Worm (Caenorhabditis elegans) whole organism, late embryonic: ENCODE data around the gene dhs-19.

ENCODE experiments used
- C38D4.7 ChIP-seq: fragments of 200-800 bp; sonication (Bioruptor generic); optimal IDR thresholded peaks from 2 replicates; lab custom pipeline; 2018; ENCODE audit warnings: mild to moderate bottlenecking, missing genetic modification characterization, moderate library complexity, missing compliant biosample characterization
- F13H6.1 ChIP-seq: sonication (generic microtip); optimal IDR thresholded peaks from 2 replicates; lab custom pipeline; 2016; ENCODE audit warnings: missing genetic modification characterization, missing compliant biosample characterization
- Y22D7AL.16 ChIP-seq: sonication (generic microtip); optimal IDR thresholded peaks from 2 replicates; lab custom pipeline; 2016; ENCODE audit warnings: missing genetic modification characterization, missing compliant biosample characterization
- ahr-1 ChIP-seq: sonication (generic microtip); optimal IDR thresholded peaks from 2 replicates; lab custom pipeline; 2016; ENCODE audit warnings: missing genetic modification characterization, missing compliant biosample characterization
- ceh-18 ChIP-seq: sonication (generic microtip); optimal IDR thresholded peaks from 2 replicates; lab custom pipeline; 2016; ENCODE audit warnings: missing genetic modification characterization, missing compliant biosample characterization
- ceh-2 ChIP-seq: sonication (generic microtip); optimal IDR thresholded peaks from 2 replicates; lab custom pipeline; 2016; ENCODE audit warnings: missing genotype, missing genetic modification characterization, missing compliant biosample characterization
- ceh-22 ChIP-seq: sonication (generic microtip); optimal IDR thresholded peaks from 2 replicates; lab custom pipeline; 2017; ENCODE audit warnings: missing biosample characterization, missing genetic modification characterization
- ceh-24 ChIP-seq: sonication (generic microtip); optimal IDR thresholded peaks from 2 replicates; lab custom pipeline; 2016; ENCODE audit warnings: mild to moderate bottlenecking, missing genetic modification characterization, missing compliant biosample characterization
- ceh-30 ChIP-seq: fragments of 150-350 bp; optimal IDR thresholded peaks from 2 replicates; lab custom pipeline; 2014; ENCODE audit warnings: missing biosample characterization, missing genetic modification characterization
- ceh-6 ChIP-seq: fragments of 200-800 bp; sonication (Bioruptor generic); optimal IDR thresholded peaks from 2 replicates; lab custom pipeline; 2018; ENCODE audit warnings: mild to moderate bottlenecking, missing genetic modification characterization, missing compliant biosample characterization
- ceh-9 ChIP-seq: sonication (generic microtip); optimal IDR thresholded peaks from 2 replicates; lab custom pipeline; 2016; ENCODE audit warnings: mild to moderate bottlenecking, missing genetic modification characterization, inconsistent platforms, missing compliant biosample characterization
- che-1 ChIP-seq: sonication (generic microtip); optimal IDR thresholded peaks from 2 replicates; lab custom pipeline; 2016; ENCODE audit warnings: mild to moderate bottlenecking, missing genetic modification characterization, missing compliant biosample characterization
- dve-1 ChIP-seq: sonication (generic microtip); optimal IDR thresholded peaks from 2 replicates; lab custom pipeline; 2017; ENCODE audit warnings: antibody characterized with exemption, mild to moderate bottlenecking, missing genetic modification characterization, missing compliant biosample characterization
- elt-2 ChIP-seq: sonication (generic microtip); optimal IDR thresholded peaks from 2 replicates; lab custom pipeline; 2016; ENCODE audit warnings: missing genetic modification reagents, missing genetic modification characterization, missing compliant biosample characterization
- elt-4 ChIP-seq: sonication (generic microtip); optimal IDR thresholded peaks from 2 replicates; lab custom pipeline; 2016; ENCODE audit warnings: missing genetic modification characterization, missing compliant biosample characterization
- ets-4 ChIP-seq: sonication (generic microtip); optimal IDR thresholded peaks from 2 replicates; lab custom pipeline; 2016; ENCODE audit warnings: missing genetic modification characterization, missing compliant biosample characterization
- fax-1 ChIP-seq: sonication (generic microtip); optimal IDR thresholded peaks from 2 replicates; lab custom pipeline; 2016; ENCODE audit warnings: missing genotype, missing genetic modification characterization, missing compliant biosample characterization
- hlh-6 ChIP-seq: sonication (generic microtip); optimal IDR thresholded peaks from 2 replicates; lab custom pipeline; 2016; ENCODE audit warnings: missing genotype, missing genetic modification characterization, missing compliant biosample characterization
- hlh-8 ChIP-seq: sonication (generic microtip); optimal IDR thresholded peaks from 2 replicates; lab custom pipeline; 2016; ENCODE audit warnings: missing genotype, missing genetic modification characterization, missing compliant biosample characterization
- lin-11 ChIP-seq: fragments of 200-800 bp; sonication (Bioruptor generic); optimal IDR thresholded peaks from 2 replicates; lab custom pipeline; 2018; ENCODE audit warnings: mild to moderate bottlenecking, missing genetic modification characterization, missing compliant biosample characterization
- madf-2 ChIP-seq: sonication (generic microtip); optimal IDR thresholded peaks from 2 replicates; lab custom pipeline; 2017; ENCODE audit warnings: missing genetic modification characterization, missing compliant biosample characterization
- nfya-1 ChIP-seq: sonication (generic microtip); optimal IDR thresholded peaks from 2 replicates; lab custom pipeline; 2017; ENCODE audit warnings: missing genetic modification characterization, mild to moderate bottlenecking, missing compliant biosample characterization, antibody characterized with exemption, moderate library complexity
- nhr-232 ChIP-seq: sonication (generic microtip); optimal IDR thresholded peaks from 2 replicates; lab custom pipeline; 2016; ENCODE audit warnings: missing genetic modification characterization, missing compliant biosample characterization
- odd-2 ChIP-seq: sonication (generic microtip); optimal IDR thresholded peaks from 2 replicates; lab custom pipeline; 2017; ENCODE audit warnings: antibody characterized with exemption, mild to moderate bottlenecking, missing genetic modification characterization, missing compliant biosample characterization
- pag-3 ChIP-seq: sonication (generic microtip); optimal IDR thresholded peaks from 2 replicates; lab custom pipeline; 2016; ENCODE audit warnings: missing compliant biosample characterization, missing genetic modification characterization, borderline replicate concordance
- pat-9 ChIP-seq: fragments of 200-800 bp; sonication (Bioruptor generic); optimal IDR thresholded peaks from 2 replicates; lab custom pipeline; 2018; ENCODE audit warnings: mild to moderate bottlenecking, missing genetic modification characterization, moderate library complexity, missing compliant biosample characterization
- pax-1 ChIP-seq: fragments of 150-350 bp; optimal IDR thresholded peaks from 2 replicates; lab custom pipeline; 2014; ENCODE audit warnings: missing biosample characterization, missing genetic modification characterization
- pha-4 ChIP-seq: fragments of 150-350 bp; optimal IDR thresholded peaks from 2 replicates; lab custom pipeline; 2018; ENCODE audit warnings: missing biosample characterization, missing genetic modification reagents, missing genetic modification characterization
- pqm-1 ChIP-seq: sonication (generic microtip); optimal IDR thresholded peaks from 2 replicates; lab custom pipeline; 2016; ENCODE audit warnings: missing genetic modification characterization, missing compliant biosample characterization
- ref-2 ChIP-seq: sonication (generic microtip); optimal IDR thresholded peaks from 2 replicates; lab custom pipeline; 2016; ENCODE audit warnings: missing genetic modification characterization, missing compliant biosample characterization
- rnt-1 ChIP-seq: sonication (generic microtip); optimal IDR thresholded peaks from 2 replicates; lab custom pipeline; 2016; ENCODE audit warnings: missing genetic modification characterization, missing compliant biosample characterization
- sdc-2 ChIP-seq: sonication (generic microtip); optimal IDR thresholded peaks from 2 replicates; lab custom pipeline; 2016; ENCODE audit warnings: missing genotype, missing genetic modification characterization, missing compliant biosample characterization
- sox-4 ChIP-seq: sonication (generic microtip); optimal IDR thresholded peaks from 2 replicates; lab custom pipeline; 2017; ENCODE audit warnings: mild to moderate bottlenecking, missing genetic modification characterization, inconsistent platforms, missing compliant biosample characterization
- syd-9 ChIP-seq: sonication (generic microtip); optimal IDR thresholded peaks from 2 replicates; lab custom pipeline; 2016; ENCODE audit warnings: mild to moderate bottlenecking, missing genetic modification characterization, moderate library complexity, missing compliant biosample characterization
- tbx-7 ChIP-seq: sonication (generic microtip); optimal IDR thresholded peaks from 2 replicates; lab custom pipeline; 2016; ENCODE audit warnings: missing genotype, missing genetic modification characterization, missing compliant biosample characterization
- ttx-3 ChIP-seq: sonication (generic microtip); optimal IDR thresholded peaks from 2 replicates; lab custom pipeline; 2016; ENCODE audit warnings: missing genetic modification reagents, missing genetic modification characterization, missing compliant biosample characterization
- unc-55 ChIP-seq: sonication (generic microtip); optimal IDR thresholded peaks from 2 replicates; lab custom pipeline; 2017; ENCODE audit warnings: missing biosample characterization, missing genetic modification reagents, missing genetic modification characterization
- unc-86 ChIP-seq: sonication (generic microtip); optimal IDR thresholded peaks from 2 replicates; lab custom pipeline; 2016; ENCODE audit warnings: missing genetic modification characterization, missing compliant biosample characterization
- zip-5 ChIP-seq: sonication (generic microtip); optimal IDR thresholded peaks from 2 replicates; lab custom pipeline; 2016; ENCODE audit warnings: missing genetic modification characterization, missing compliant biosample characterization

dhs-19 gene

DNA sequence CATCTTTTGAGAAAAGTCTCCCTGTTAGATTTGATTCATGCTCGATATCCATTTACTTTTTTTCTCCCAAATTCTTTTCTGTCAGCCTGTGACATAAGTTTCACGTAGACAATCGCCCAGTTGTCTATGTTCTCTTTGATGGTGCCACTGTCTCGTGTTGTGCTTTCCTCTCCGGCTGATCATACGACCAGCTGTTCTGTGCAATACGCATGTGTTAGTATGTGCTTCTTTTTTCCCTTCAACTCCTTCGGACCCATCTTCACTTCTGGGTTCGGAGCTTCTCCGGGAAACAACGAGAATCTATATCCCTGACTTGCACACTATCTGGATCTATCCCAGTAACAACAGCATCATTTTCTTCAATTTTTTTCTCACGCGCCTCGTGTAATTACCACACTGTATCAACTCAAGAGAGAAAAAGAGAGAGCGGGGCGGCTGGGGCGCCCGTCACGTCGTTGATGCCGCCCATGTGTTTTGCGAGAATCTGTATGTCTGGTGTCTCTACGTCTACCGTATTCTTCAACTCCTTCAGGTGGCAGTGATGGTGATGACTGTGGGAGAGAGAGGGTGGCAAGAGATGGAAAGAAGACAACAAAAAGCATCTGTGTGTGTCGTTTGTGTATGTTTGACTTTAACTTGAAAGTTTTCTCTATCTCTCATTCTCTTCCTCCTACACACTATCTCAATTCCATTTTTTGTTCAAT, 41.7 kb upstream of the dhs-19 start (continued):
- TF ChIP-seq ceh-30 (tag; lab: Kevin White, UChicago) (no peak), F13H6.1 (tag; lab: Kevin White, UChicago) (peak; percentile 6), ets-4 (tag; lab: Kevin White, UChicago) (peak; percentile 33), ceh-9 (tag; lab: Kevin White, UChicago) (no peak), pat-9 (no peak), pqm-1 (tag; lab: Kevin White, UChicago) (peak; percentile 4), sdc-2 (tag; lab: Kevin White, UChicago) (peak; percentile 30), zip-5 (no peak), che-1 (tag; lab: Kevin White, UChicago) (no peak), rnt-1 (tag; lab: Kevin White, UChicago) (peak; percentile 55), syd-9 (no peak), hlh-8 (tag; lab: Kevin White, UChicago) (peak; percentile 92), elt-4 (tag; lab: Kevin White, UChicago) (no peak), fax-1 (tag; lab: Kevin White, UChicago) (no peak), ttx-3 (no peak), ceh-2 (no peak), unc-55 (GFP tag; lab: Kevin White, UChicago) (peak; percentile 29), sox-4 (tag; lab: Kevin White, UChicago) (no peak), elt-2 (tag; lab: Kevin White, UChicago) (no peak), pax-1 (tag; lab: Kevin White, UChicago) (no peak), ceh-6 (GFP tag; lab: Kevin White, UChicago) (no peak), C38D4.7 (no peak), pha-4 (tag; lab: Kevin White, UChicago) (no peak), pag-3 (tag; lab: Kevin White, UChicago) (no peak), ahr-1 (tag; lab: Kevin White, UChicago) (no peak), nfya-1 (tag; lab: Kevin White, UChicago) (no peak), Y22D7AL.16 (tag; lab: Kevin White, UChicago) (no peak), odd-2 (tag; lab: Kevin White, UChicago) (no peak), hlh-6 (tag; lab: Kevin White, UChicago) (no peak)

DNA sequence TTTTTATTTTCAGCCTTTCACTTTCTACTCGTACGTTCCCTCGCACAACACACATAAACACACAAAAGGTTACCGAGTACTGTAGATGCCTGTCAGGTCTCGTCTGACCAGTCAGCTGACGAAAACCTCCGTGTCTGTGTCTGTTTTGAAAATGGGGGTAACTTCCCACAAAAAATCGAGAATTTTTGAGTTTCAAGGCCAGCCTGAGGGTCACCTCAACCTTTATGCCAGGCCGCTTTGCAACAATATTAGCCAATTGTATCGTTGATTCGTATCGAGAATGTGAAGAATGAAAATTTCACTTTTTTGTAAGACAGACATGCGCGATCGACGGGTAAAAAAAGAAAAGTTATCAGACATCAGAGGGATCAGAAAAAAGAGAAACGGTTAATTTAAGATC, 40.8 kb upstream of the dhs-19 start:
- TF ChIP-seq elt-4 (tag; lab: Kevin White, UChicago) = no peak
- TF ChIP-seq pax-1 (tag; lab: Kevin White, UChicago) = no peak
- TF ChIP-seq nhr-232 (tag; lab: Kevin White, UChicago) = no peak
- no peak for TF ChIP-seq ref-2 (tag; lab: Kevin White, UChicago)
- no peak for TF ChIP-seq lin-11 (tag; lab: Kevin White, UChicago)
- TF ChIP-seq ceh-24 (tag; lab: Kevin White, UChicago) = no peak
- TF ChIP-seq sdc-2 (tag; lab: Kevin White, UChicago) = no peak
- TF ChIP-seq fax-1 (tag; lab: Kevin White, UChicago) = no peak
- no peak for TF ChIP-seq unc-86 (tag; lab: Kevin White, UChicago)
- TF ChIP-seq syd-9 = no peak
- no peak for TF ChIP-seq tbx-7 (tag; lab: Kevin White, UChicago)
- no peak for TF ChIP-seq dve-1
- TF ChIP-seq C38D4.7 = no peak
- TF ChIP-seq ceh-22 (tag; lab: Kevin White, UChicago) = no peak
- no peak for TF ChIP-seq zip-5
- TF ChIP-seq nfya-1 (tag; lab: Kevin White, UChicago) = no peak
- no peak for TF ChIP-seq madf-2
- TF ChIP-seq, all 69 proteins: peak for 0

DNA sequence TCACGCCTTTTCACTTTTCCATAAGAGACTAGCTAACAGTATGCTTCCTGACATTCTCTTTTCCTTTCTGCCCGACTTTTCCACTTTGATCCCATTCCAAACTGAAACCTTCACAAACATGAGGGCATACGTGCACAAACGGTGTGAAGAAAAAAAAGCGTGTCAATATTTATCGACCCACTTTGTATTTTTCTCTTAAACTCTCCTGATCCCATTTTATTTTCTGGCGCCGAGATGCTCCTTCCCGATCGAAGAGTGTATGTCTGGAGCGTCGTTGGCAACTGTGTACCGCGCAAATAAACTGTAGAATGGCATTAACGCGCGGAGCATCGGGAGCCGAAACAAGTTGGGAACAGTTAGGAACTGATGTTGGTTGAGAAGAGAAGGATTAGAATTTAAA, 39.3 kb upstream of the dhs-19 start:
- no peak for TF ChIP-seq unc-86 (tag; lab: Kevin White, UChicago)
- TF ChIP-seq zip-5 = no peak
- no peak for TF ChIP-seq che-1 (tag; lab: Kevin White, UChicago)
- no peak for TF ChIP-seq unc-55 (GFP tag; lab: Kevin White, UChicago)
- TF ChIP-seq ceh-18 (tag; lab: Kevin White, UChicago) = peak; percentile 6
- TF ChIP-seq ref-2 (tag; lab: Kevin White, UChicago) = no peak
- no peak for TF ChIP-seq hlh-8 (tag; lab: Kevin White, UChicago)
- no peak for TF ChIP-seq ahr-1 (tag; lab: Kevin White, UChicago)
